Fruit fly (Drosophila melanogaster) whole organism, embryonic: ENCODE data around the gene Coq2.

ENCODE experiments used
- BtbVII ChIP-seq: fragments of 200-800 bp; sonication (Bioruptor generic); optimal IDR thresholded peaks from 3 replicates; lab custom pipeline; 2017; ENCODE audit warnings: missing biosample characterization, mild to moderate bottlenecking, missing genetic modification characterization
- CG1024 ChIP-seq: fragments of 200-800 bp; sonication (Bioruptor generic); IDR thresholded peaks from 2 replicates; pipeline ENCODE4 v1.3.6; 2022; ENCODE audit warnings: missing biosample characterization, missing genetic modification characterization
- CG10267 ChIP-seq: fragments of 200-800 bp; sonication (Bioruptor generic); optimal IDR thresholded peaks from 2 replicates; lab custom pipeline; 2018; ENCODE audit warnings: missing biosample characterization, mild to moderate bottlenecking, missing genetic modification characterization, moderate library complexity
- CG12744 ChIP-seq: fragments of 200-800 bp; sonication (Bioruptor generic); optimal IDR thresholded peaks from 2 replicates; lab custom pipeline; 2016; ENCODE audit warnings: missing biosample characterization, missing genetic modification characterization
- CG16779 ChIP-seq: fragments of 200-800 bp; sonication (Bioruptor generic); IDR thresholded peaks from 2 replicates; pipeline ENCODE4 v1.3.6; 2022; ENCODE audit warnings: missing biosample characterization, missing genetic modification characterization
- CG18011 ChIP-seq: fragments of 200-800 bp; sonication (Bioruptor generic); optimal IDR thresholded peaks from 2 replicates; lab custom pipeline; 2017; ENCODE audit warnings: missing biosample characterization, missing genetic modification characterization, mild to moderate bottlenecking, moderate library complexity, missing genotype
- CG30020 ChIP-seq: fragments of 200-800 bp; optimal IDR thresholded peaks from 2 replicates; lab custom pipeline; 2019; ENCODE audit warnings: missing biosample characterization, mild to moderate bottlenecking, missing genetic modification characterization, moderate library complexity
- CG32772 ChIP-seq: fragments of 200-800 bp; sonication (Bioruptor generic); IDR thresholded peaks from 2 replicates; pipeline ENCODE4 v1.3.6; 2022; ENCODE audit warnings: missing biosample characterization, missing genetic modification characterization
- CG3407 ChIP-seq: fragments of 200-800 bp; sonication (Bioruptor generic); optimal IDR thresholded peaks from 2 replicates; lab custom pipeline; 2018; ENCODE audit warnings: missing biosample characterization, mild to moderate bottlenecking, missing genetic modification characterization
- CG34224 ChIP-seq: fragments of 200-800 bp; sonication (Bioruptor generic); IDR thresholded peaks from 3 replicates; pipeline ENCODE4 v1.3.6; 2022; ENCODE audit warnings: missing biosample characterization, missing genetic modification characterization; ENCODE audit not compliant: partially characterized antibody
- CG4854 ChIP-seq: fragments of 200-800 bp; sonication (Bioruptor generic); optimal IDR thresholded peaks from 2 replicates; lab custom pipeline; 2016; ENCODE audit warnings: missing biosample characterization, missing genetic modification characterization, inconsistent platforms
- CG6765 ChIP-seq: fragments of 200-800 bp; sonication (Bioruptor generic); optimal IDR thresholded peaks from 3 replicates; lab custom pipeline; 2017; ENCODE audit warnings: missing biosample characterization, mild to moderate bottlenecking, missing genetic modification characterization
- CG7271 ChIP-seq: fragments of 200-800 bp; sonication (Bioruptor generic); optimal IDR thresholded peaks from 2 replicates; lab custom pipeline; 2018; ENCODE audit warnings: missing biosample characterization, mild to moderate bottlenecking, missing genetic modification characterization, moderate library complexity
- CG7786 ChIP-seq: fragments of 200-800 bp; sonication (Bioruptor generic); optimal IDR thresholded peaks from 2 replicates; lab custom pipeline; 2016; ENCODE audit warnings: missing biosample characterization, missing genetic modification characterization
- CG7839 ChIP-seq: fragments of 200-800 bp; sonication (Bioruptor generic); optimal IDR thresholded peaks from 3 replicates; lab custom pipeline; 2018; ENCODE audit warnings: missing biosample characterization, mild to moderate bottlenecking, missing genetic modification characterization, moderate library complexity
- CG9932 ChIP-seq: fragments of 200-800 bp; sonication (Bioruptor generic); IDR thresholded peaks from 2 replicates; pipeline ENCODE4 v1.3.6; 2022; ENCODE audit warnings: missing biosample characterization, missing genetic modification characterization
- Camta ChIP-seq: fragments of 200-800 bp; sonication (Bioruptor generic); optimal IDR thresholded peaks from 2 replicates; lab custom pipeline; 2016; ENCODE audit warnings: missing biosample characterization, missing genetic modification characterization
- Dbx ChIP-seq: fragments of 200-800 bp; sonication (Bioruptor generic); IDR thresholded peaks from 3 replicates; pipeline ENCODE4 v1.3.6; 2022; ENCODE audit warnings: missing biosample characterization, missing genetic modification characterization
- Dek ChIP-seq: fragments of 200-800 bp; sonication (Bioruptor generic); optimal IDR thresholded peaks from 3 replicates; lab custom pipeline; 2019; ENCODE audit warnings: missing biosample characterization, mild to moderate bottlenecking, missing genetic modification characterization, moderate library complexity
- HLH4C ChIP-seq: fragments of 200-800 bp; sonication (Bioruptor generic); IDR thresholded peaks from 3 replicates; pipeline ENCODE4 v1.3.6; 2022; ENCODE audit warnings: missing biosample characterization, missing genetic modification characterization; ENCODE audit not compliant: partially characterized antibody
- Hey ChIP-seq: fragments of 200-800 bp; sonication (Bioruptor generic); optimal IDR thresholded peaks from 3 replicates; lab custom pipeline; 2018; ENCODE audit warnings: missing biosample characterization, mild to moderate bottlenecking, missing genetic modification characterization
- Hmx ChIP-seq: fragments of 200-800 bp; sonication (Bioruptor generic); optimal IDR thresholded peaks from 2 replicates; lab custom pipeline; 2016; ENCODE audit warnings: missing biosample characterization, missing genetic modification characterization
- Lhr ChIP-seq: fragments of 200-800 bp; sonication (Bioruptor generic); optimal IDR thresholded peaks from 3 replicates; lab custom pipeline; 2017; ENCODE audit warnings: mild to moderate bottlenecking, missing biosample characterization, missing genetic modification reagents, missing genetic modification characterization
- Meics ChIP-seq: fragments of 200-800 bp; sonication (Bioruptor generic); optimal IDR thresholded peaks from 2 replicates; lab custom pipeline; 2017; ENCODE audit warnings: missing biosample characterization, mild to moderate bottlenecking, missing genetic modification characterization
- NC2β ChIP-seq: fragments of 200-800 bp; sonication (Bioruptor generic); optimal IDR thresholded peaks from 2 replicates; lab custom pipeline; 2016; ENCODE audit warnings: missing biosample characterization, missing genetic modification characterization
- Oli ChIP-seq: fragments of 200-800 bp; sonication (Bioruptor generic); optimal IDR thresholded peaks from 2 replicates; lab custom pipeline; 2018; ENCODE audit warnings: missing biosample characterization, mild to moderate bottlenecking, missing genetic modification characterization, moderate library complexity
- Pdp1 ChIP-seq, 2 experiments: fragments of 200-800 bp; sonication (Bioruptor generic); optimal IDR thresholded peaks; 3 replicates each; lab custom pipeline; 2016; ENCODE audit warnings: missing biosample characterization in 2 of 2, missing genetic modification characterization in 2 of 2, mild to moderate bottlenecking in 1 of 2, moderate library complexity in 1 of 2
- Rfx ChIP-seq: fragments of 200-800 bp; sonication (Bioruptor generic); IDR thresholded peaks from 2 replicates; pipeline ENCODE4 v1.3.6; 2022; ENCODE audit warnings: missing biosample characterization, missing genetic modification characterization
- Sin3A ChIP-seq: fragments of >200 bp; optimal IDR thresholded peaks from 2 replicates; lab custom pipeline; 2018
- Spps ChIP-seq: fragments of 200-800 bp; sonication (Bioruptor generic); optimal IDR thresholded peaks from 2 replicates; lab custom pipeline; 2018; ENCODE audit warnings: missing biosample characterization, mild to moderate bottlenecking, missing genetic modification characterization
- Sry-δ ChIP-seq: fragments of 200-800 bp; sonication (Bioruptor generic); optimal IDR thresholded peaks from 2 replicates; lab custom pipeline; 2016; ENCODE audit warnings: missing biosample characterization, missing genetic modification characterization
- Usf ChIP-seq: fragments of 200-800 bp; sonication (Bioruptor generic); optimal IDR thresholded peaks from 2 replicates; lab custom pipeline; 2017; ENCODE audit warnings: missing genotype, missing biosample characterization, missing genetic modification characterization
- ac ChIP-seq: fragments of 200-800 bp; sonication (Bioruptor generic); optimal IDR thresholded peaks from 3 replicates; lab custom pipeline; 2017; ENCODE audit warnings: missing biosample characterization, mild to moderate bottlenecking, missing genetic modification characterization
- cad ChIP-seq: fragments of >200 bp; optimal IDR thresholded peaks from 2 replicates; lab custom pipeline; 2017; ENCODE audit warnings: missing biosample characterization, missing genetic modification characterization
- cato ChIP-seq: fragments of 200-800 bp; sonication (Bioruptor generic); optimal IDR thresholded peaks from 2 replicates; lab custom pipeline; 2016; ENCODE audit warnings: missing biosample characterization, missing genetic modification characterization, borderline replicate concordance
- cg ChIP-seq: fragments of 200-800 bp; sonication (Bioruptor generic); optimal IDR thresholded peaks from 3 replicates; lab custom pipeline; 2019; ENCODE audit warnings: missing biosample characterization, mild to moderate bottlenecking, missing genetic modification characterization, moderate library complexity
- ewg ChIP-seq: fragments of 200-800 bp; sonication (Bioruptor generic); optimal IDR thresholded peaks from 3 replicates; lab custom pipeline; 2017; ENCODE audit warnings: mild to moderate bottlenecking, missing biosample characterization, missing genetic modification reagents, missing genetic modification characterization
- fru ChIP-seq: fragments of >200 bp; optimal IDR thresholded peaks from 2 replicates; lab custom pipeline; 2017
- jigr1 ChIP-seq: fragments of 200-800 bp; sonication (Bioruptor generic); IDR thresholded peaks from 3 replicates; pipeline ENCODE4 v1.3.6; 2022; ENCODE audit warnings: missing biosample characterization, missing genetic modification characterization
- lov ChIP-seq, 2 experiments: fragments of 200-800 bp in 1 of 2; fragments of >200 bp in 1 of 2; sonication (Bioruptor generic) in 1 of 2; IDR thresholded peaks in 1 of 2; optimal IDR thresholded peaks in 1 of 2; 2 replicates in 1 of 2; 3 replicates in 1 of 2; pipeline versions ENCODE4 v1.3.6 to Lab custom; 2017 to 2022; ENCODE audit warnings: missing biosample characterization in 1 of 2, missing genetic modification characterization in 1 of 2
- onecut ChIP-seq: fragments of 200-800 bp; sonication (Bioruptor generic); IDR thresholded peaks from 2 replicates; pipeline ENCODE4 v1.3.6; 2022; ENCODE audit warnings: missing biosample characterization, missing genetic modification characterization
- peb ChIP-seq: fragments of 200-800 bp; sonication (Bioruptor generic); IDR thresholded peaks from 2 replicates; pipeline ENCODE4 v1.3.6; 2022; ENCODE audit warnings: missing biosample characterization, missing genetic modification characterization
- prd ChIP-seq, 3 experiments: fragments of >200 bp in 2 of 3; fragments of 200-800 bp in 1 of 3; sonication (Bioruptor generic) in 1 of 3; optimal IDR thresholded peaks in 2 of 3; IDR thresholded peaks in 1 of 3; 2 replicates in 2 of 3; 3 replicates in 1 of 3; pipeline versions ENCODE4 v1.3.6 to Lab custom; 2017 to 2022; ENCODE audit warnings: missing biosample characterization in 1 of 3, missing genetic modification characterization in 1 of 3
- row ChIP-seq: fragments of 200-800 bp; sonication (Bioruptor generic); IDR thresholded peaks from 3 replicates; pipeline ENCODE4 v1.3.6; 2022; ENCODE audit warnings: missing biosample characterization, missing genetic modification characterization
- run ChIP-seq: fragments of 200-800 bp; sonication (Bioruptor generic); optimal IDR thresholded peaks from 3 replicates; lab custom pipeline; 2018; ENCODE audit warnings: missing biosample characterization, mild to moderate bottlenecking, missing genetic modification characterization
- sim ChIP-seq: fragments of 200-800 bp; sonication (Bioruptor generic); IDR thresholded peaks from 2 replicates; pipeline ENCODE4 v1.3.6; 2022; ENCODE audit warnings: missing biosample characterization, missing genetic modification characterization
- tio ChIP-seq: fragments of 200-800 bp; sonication (Bioruptor generic); optimal IDR thresholded peaks from 2 replicates; lab custom pipeline; 2017; ENCODE audit warnings: missing biosample characterization, missing genetic modification characterization, inconsistent platforms
- tna ChIP-seq: fragments of 200-800 bp; sonication (Bioruptor generic); IDR thresholded peaks from 2 replicates; pipeline ENCODE4 v1.3.6; 2022; ENCODE audit warnings: missing biosample characterization, missing genetic modification characterization; ENCODE audit not compliant: partially characterized antibody
- yki ChIP-seq: fragments of >200 bp; optimal IDR thresholded peaks from 3 replicates; lab custom pipeline; 2018
- z ChIP-seq: fragments of 200-800 bp; sonication (Bioruptor generic); IDR thresholded peaks from 3 replicates; pipeline ENCODE4 v1.3.6; 2022; ENCODE audit warnings: missing biosample characterization, missing genetic modification characterization
- zen ChIP-seq: fragments of 200-800 bp; sonication (Bioruptor generic); optimal IDR thresholded peaks from 3 replicates; lab custom pipeline; 2018; ENCODE audit warnings: missing biosample characterization, mild to moderate bottlenecking, missing genetic modification characterization, moderate library complexity

Coq2 gene

DNA sequence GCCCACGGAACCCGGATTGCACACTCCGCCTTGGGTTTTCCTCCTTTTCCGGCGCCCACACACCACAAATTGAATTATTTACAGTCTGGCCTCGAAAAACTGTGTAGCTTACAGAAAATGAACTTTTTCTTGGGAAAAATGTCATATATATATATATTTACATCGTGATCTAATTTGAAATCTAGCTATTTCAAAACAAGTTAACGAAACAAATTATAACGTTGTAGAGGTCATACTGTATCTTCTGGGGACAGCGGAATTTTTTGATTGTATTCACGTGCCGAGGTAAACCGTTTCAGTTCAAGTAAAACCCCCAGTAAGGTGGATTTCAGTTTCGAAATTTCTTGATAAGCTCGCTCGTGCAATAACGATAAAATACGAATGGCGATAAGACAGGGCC lies 38.1 kb upstream of the Coq2 start (continued):
- TF ChIP-seq cad (GFP tag; lab: Kevin White, UChicago) = no peak
- no peak for TF ChIP-seq yki (lab: Kevin White, UChicago)
- TF ChIP-seq CG7271 = no peak
- TF ChIP-seq Pdp1 (GFP tag; optimal IDR thresholded peaks at IDR 0.05; lab: Kevin White, UChicago) = no peak
- no peak for TF ChIP-seq CG34224 (GFP tag; lab: Robert Waterston, UW)
- TF ChIP-seq zen (tag; lab: Kevin White, UChicago) = no peak
- TF ChIP-seq CG7839 (tag; lab: Kevin White, UChicago) = peak; percentile 57
- no peak for TF ChIP-seq peb (GFP tag; lab: Robert Waterston, UW)
- TF ChIP-seq run (tag; lab: Kevin White, UChicago) = peak; percentile 7
- peak; percentile 56 for TF ChIP-seq Meics (GFP tag; lab: Kevin White, UChicago)
- TF ChIP-seq CG12744 (GFP tag; lab: Kevin White, UChicago) = no peak
- TF ChIP-seq CG7786 = no peak
- no peak for TF ChIP-seq Camta (GFP tag; lab: Kevin White, UChicago)
- no peak for TF ChIP-seq tna (GFP tag; lab: Robert Waterston, UW)
- no peak for TF ChIP-seq Hmx (GFP tag; lab: Kevin White, UChicago)
- no peak for TF ChIP-seq tio (GFP tag; lab: Kevin White, UChicago)
- TF ChIP-seq CG18011 = no peak
- peak; percentile 39 for TF ChIP-seq CG3407 (GFP tag; lab: Kevin White, UChicago)
- TF ChIP-seq CG10267 = peak; percentile 1
- TF ChIP-seq onecut = no peak
- TF ChIP-seq Spps (tag; lab: Kevin White, UChicago) = no peak
- peak; percentile 77 for TF ChIP-seq row
- TF ChIP-seq z (GFP tag; lab: Robert Waterston, UW) = no peak
- no peak for TF ChIP-seq Lhr (GFP tag; lab: Kevin White, UChicago)
- no peak for TF ChIP-seq CG6765 (GFP tag; lab: Kevin White, UChicago)
- 0 out of 2 replicates have a peak, but pooled peaks have one; percentile 16 for TF ChIP-seq CG1024 (GFP tag; lab: Robert Waterston, UW)
- TF ChIP-seq cg (GFP tag; lab: Kevin White, UChicago) = no peak
- TF ChIP-seq jigr1 = no peak
- TF ChIP-seq cato (GFP tag; lab: Kevin White, UChicago) = no peak
- no peak for TF ChIP-seq ac (GFP tag; lab: Kevin White, UChicago)
- peak; percentile 74 for TF ChIP-seq Rfx (GFP tag; lab: Robert Waterston, UW)
- no peak for TF ChIP-seq sim (GFP tag; lab: Robert Waterston, UW)
- TF ChIP-seq CG32772 = peak; percentile 64
- peak; percentile 71 for TF ChIP-seq CG9932 (GFP tag; lab: Robert Waterston, UW)
- no peak for TF ChIP-seq Sry-δ (GFP tag; lab: Kevin White, UChicago)
- no peak for TF ChIP-seq Sin3A
- TF ChIP-seq Usf (GFP tag; lab: Kevin White, UChicago) = no peak
- TF ChIP-seq fru (lab: Kevin White, UChicago) = no peak
- no peak for TF ChIP-seq NC2β (GFP tag; lab: Kevin White, UChicago)
- peak; percentile 2 for TF ChIP-seq Dek (tag; lab: Kevin White, UChicago)
- peak; percentile 71 for TF ChIP-seq Dbx (GFP tag; lab: Robert Waterston, UW)
- TF ChIP-seq HLH4C (GFP tag; lab: Robert Waterston, UW) = no peak
- peak; percentile 52 for TF ChIP-seq Oli (tag; lab: Kevin White, UChicago)
- no peak for TF ChIP-seq CG16779 (GFP tag; lab: Robert Waterston, UW)
- no peak for TF ChIP-seq Hey (tag; lab: Kevin White, UChicago)
- TF ChIP-seq ewg (GFP tag; lab: Kevin White, UChicago) = no peak
- TF ChIP-seq lov (optimal IDR thresholded peaks at IDR 0.05; lab: Kevin White, UChicago) = no peak
- no peak for TF ChIP-seq lov (GFP tag; IDR thresholded peaks at IDR 0.05; lab: Robert Waterston, UW)
- TF ChIP-seq CG30020 (tag; lab: Kevin White, UChicago) = no peak
- no peak for TF ChIP-seq CG4854 (GFP tag; lab: Kevin White, UChicago)
- TF ChIP-seq BtbVII (GFP tag; lab: Kevin White, UChicago) = no peak
- no peak for TF ChIP-seq prd (optimal IDR thresholded peaks at IDR 0.05; lab: Kevin White, UChicago)
- peak; percentile 76 for TF ChIP-seq prd (GFP tag; IDR thresholded peaks at IDR 0.05; lab: Robert Waterston, UW)
